Worm (Caenorhabditis elegans) whole organism, L1 larva: ENCODE data around the gene R102.3.

Experiments
- C04F5.9 ChIP-seq: sonication (generic microtip); optimal IDR thresholded peaks from 2 replicates; lab custom pipeline; 2016; ENCODE audit warnings: missing genetic modification characterization, missing compliant biosample characterization
- C34B4.2 ChIP-seq: sonication (generic microtip); optimal IDR thresholded peaks from 2 replicates; lab custom pipeline; 2017; ENCODE audit warnings: mild to moderate bottlenecking, missing genetic modification characterization, missing compliant biosample characterization
- Y116A8C.19 ChIP-seq: sonication (generic microtip); optimal IDR thresholded peaks from 2 replicates; lab custom pipeline; 2016; ENCODE audit warnings: missing compliant biosample characterization, missing genetic modification characterization, borderline replicate concordance
- aha-1 ChIP-seq: fragments of 150-350 bp; optimal IDR thresholded peaks from 2 replicates; lab custom pipeline; 2014; ENCODE audit warnings: missing biosample characterization, missing genetic modification characterization
- aly-2 ChIP-seq: fragments of 150-350 bp; optimal IDR thresholded peaks from 2 replicates; lab custom pipeline; 2014; ENCODE audit warnings: missing biosample characterization, missing genetic modification characterization
- ama-1 ChIP-seq: fragments of 150-350 bp; optimal IDR thresholded peaks from 2 replicates; lab custom pipeline; 2014
- ceh-8 ChIP-seq: fragments of 200-800 bp; sonication (Bioruptor generic); optimal IDR thresholded peaks from 2 replicates; lab custom pipeline; 2018; ENCODE audit warnings: mild to moderate bottlenecking, missing genetic modification characterization, moderate library complexity, missing compliant biosample characterization
- ceh-88 ChIP-seq: fragments of 200-800 bp; sonication (Bioruptor generic); IDR thresholded peaks from 2 replicates; pipeline ENCODE4 v1.3.6; 2022; ENCODE audit warnings: missing genetic modification characterization, missing compliant biosample characterization
- ces-1 ChIP-seq: fragments of 150-350 bp; optimal IDR thresholded peaks from 2 replicates; lab custom pipeline; 2014; ENCODE audit warnings: missing biosample characterization, missing genetic modification reagents, missing genetic modification characterization
- dpl-1 ChIP-seq, 3 experiments: fragments of 150-350 bp in 2 of 3; sonication (generic microtip) in 1 of 3; optimal IDR thresholded peaks; 2 replicates each; lab custom pipeline; 2014 to 2017; ENCODE audit warnings: missing biosample characterization in 3 of 3, missing genetic modification characterization in 3 of 3, missing genetic modification reagents in 3 of 3
- efl-3 ChIP-seq: fragments of 200-800 bp; sonication (Bioruptor generic); optimal IDR thresholded peaks from 2 replicates; lab custom pipeline; 2018; ENCODE audit warnings: mild to moderate bottlenecking, missing genetic modification characterization, missing compliant biosample characterization
- elt-3 ChIP-seq, 6 experiments: fragments of 150-350 bp in 1 of 6; sonication (generic microtip); optimal IDR thresholded peaks; 2 replicates each; lab custom pipeline; 2017 to 2018; ENCODE audit warnings: missing biosample characterization in 6 of 6, missing genetic modification characterization in 6 of 6, inconsistent platforms in 1 of 6
- fkh-4 ChIP-seq: sonication (generic microtip); optimal IDR thresholded peaks from 2 replicates; lab custom pipeline; 2016; ENCODE audit warnings: missing compliant biosample characterization, missing genetic modification characterization, borderline replicate concordance
- grh-1 ChIP-seq: fragments of 200-800 bp; sonication (Bioruptor generic); IDR thresholded peaks from 2 replicates; pipeline ENCODE4 v1.3.6; 2022; ENCODE audit warnings: missing genetic modification reagents, missing genetic modification characterization, missing compliant biosample characterization
- hpl-2 ChIP-seq: fragments of 150-350 bp; optimal IDR thresholded peaks from 2 replicates; lab custom pipeline; 2014; ENCODE audit warnings: missing biosample characterization, missing genetic modification reagents, missing genetic modification characterization
- irx-1 ChIP-seq: sonication (generic microtip); optimal IDR thresholded peaks from 2 replicates; lab custom pipeline; 2016; ENCODE audit warnings: missing genetic modification characterization, missing compliant biosample characterization
- isw-1 ChIP-seq: fragments of 200-800 bp; sonication (Bioruptor generic); IDR thresholded peaks from 2 replicates; pipeline ENCODE4 v1.3.6; 2022; ENCODE audit warnings: missing genetic modification characterization, missing compliant biosample characterization
- jun-1 ChIP-seq: fragments of 150-350 bp; optimal IDR thresholded peaks from 2 replicates; lab custom pipeline; 2014; ENCODE audit warnings: missing biosample characterization, missing genetic modification reagents, missing genetic modification characterization
- lin-13 ChIP-seq: fragments of 150-350 bp; optimal IDR thresholded peaks from 2 replicates; lab custom pipeline; 2014; ENCODE audit warnings: missing biosample characterization, missing genetic modification reagents, missing genetic modification characterization
- lin-14 ChIP-seq: fragments of 200-800 bp; sonication (Bioruptor generic); optimal IDR thresholded peaks from 2 replicates; lab custom pipeline; 2018; ENCODE audit warnings: mild to moderate bottlenecking, missing genetic modification characterization, moderate library complexity, missing compliant biosample characterization
- lin-15B ChIP-seq: fragments of 150-350 bp; sonication (generic microtip); optimal IDR thresholded peaks from 3 replicates; lab custom pipeline; 2014; ENCODE audit warnings: missing biosample characterization, missing genetic modification characterization
- lir-3 ChIP-seq: sonication (generic microtip); optimal IDR thresholded peaks from 2 replicates; lab custom pipeline; 2016; ENCODE audit warnings: mild to moderate bottlenecking, missing genetic modification characterization, moderate library complexity, missing compliant biosample characterization; ENCODE audit not compliant: poor library complexity
- mdl-1 ChIP-seq, 2 experiments: fragments of 150-350 bp; optimal IDR thresholded peaks; 2 replicates each; lab custom pipeline; 2014 to 2017; ENCODE audit warnings: missing biosample characterization in 2 of 2, missing genetic modification characterization in 2 of 2, inconsistent platforms in 1 of 2
- mep-1 ChIP-seq: fragments of 150-350 bp; optimal IDR thresholded peaks from 2 replicates; lab custom pipeline; 2014; ENCODE audit warnings: missing biosample characterization, missing genetic modification characterization
- nhr-12 ChIP-seq: sonication (generic microtip); optimal IDR thresholded peaks from 2 replicates; lab custom pipeline; 2017; ENCODE audit warnings: missing biosample characterization, missing genetic modification characterization
- nhr-19 ChIP-seq: fragments of 200-800 bp; sonication (Bioruptor generic); conservative IDR thresholded peaks from 2 replicates; pipeline ENCODE4 v1.3.6; 2022; ENCODE audit warnings: missing genetic modification characterization, missing compliant biosample characterization
- nhr-20 ChIP-seq: sonication (generic microtip); optimal IDR thresholded peaks from 2 replicates; lab custom pipeline; 2016; ENCODE audit warnings: mild to moderate bottlenecking, missing genetic modification characterization, missing compliant biosample characterization
- nhr-28 ChIP-seq: fragments of 150-350 bp; optimal IDR thresholded peaks from 2 replicates; lab custom pipeline; 2014; ENCODE audit warnings: missing biosample characterization, missing genetic modification characterization
- nhr-71 ChIP-seq: sonication (generic microtip); optimal IDR thresholded peaks from 2 replicates; lab custom pipeline; 2016; ENCODE audit warnings: mild to moderate bottlenecking, missing genetic modification characterization, moderate library complexity, missing compliant biosample characterization
- nhr-76 ChIP-seq: sonication (generic microtip); optimal IDR thresholded peaks from 2 replicates; lab custom pipeline; 2017; ENCODE audit warnings: missing biosample characterization, missing genetic modification characterization
- nhr-77 ChIP-seq: fragments of 150-350 bp; optimal IDR thresholded peaks from 2 replicates; lab custom pipeline; 2014; ENCODE audit warnings: missing biosample characterization, missing genetic modification characterization
- nhr-84 ChIP-seq: sonication (generic microtip); optimal IDR thresholded peaks from 2 replicates; lab custom pipeline; 2017; ENCODE audit warnings: missing biosample characterization, missing genetic modification characterization
- nhr-85 ChIP-seq: sonication (generic microtip); peaks from one replicate; lab custom pipeline; 2016; ENCODE audit warnings: missing genetic modification characterization, inconsistent platforms, missing compliant biosample characterization
- nhr-90 ChIP-seq: sonication (generic microtip); optimal IDR thresholded peaks from 2 replicates; lab custom pipeline; 2016; ENCODE audit warnings: mild to moderate bottlenecking, missing genetic modification characterization, missing compliant biosample characterization; ENCODE audit not compliant: poor library complexity
- pag-3 ChIP-seq: sonication (generic microtip); optimal IDR thresholded peaks from 2 replicates; lab custom pipeline; 2017; ENCODE audit warnings: missing genetic modification characterization, mild to moderate bottlenecking, missing compliant biosample characterization, antibody characterized with exemption, borderline replicate concordance; ENCODE audit not compliant: insufficient read depth
- rnt-1 ChIP-seq: sonication (generic microtip); optimal IDR thresholded peaks from 2 replicates; lab custom pipeline; 2016; ENCODE audit warnings: mild to moderate bottlenecking, missing genetic modification characterization, moderate library complexity, missing compliant biosample characterization
- skn-1 ChIP-seq: fragments of 150-350 bp; optimal IDR thresholded peaks from 2 replicates; lab custom pipeline; 2014; ENCODE audit warnings: missing biosample characterization, missing genetic modification characterization
- snu-23 ChIP-seq: sonication (generic microtip); optimal IDR thresholded peaks from 2 replicates; lab custom pipeline; 2016; ENCODE audit warnings: missing genetic modification characterization, missing compliant biosample characterization
- sox-4 ChIP-seq: sonication (generic microtip); optimal IDR thresholded peaks from 2 replicates; lab custom pipeline; 2016; ENCODE audit warnings: missing genetic modification characterization, missing compliant biosample characterization
- sptf-1 ChIP-seq: fragments of 150-350 bp; optimal IDR thresholded peaks from 2 replicates; lab custom pipeline; 2014; ENCODE audit warnings: missing biosample characterization, missing genetic modification characterization
- tbx-2 ChIP-seq: sonication (generic microtip); optimal IDR thresholded peaks from 2 replicates; lab custom pipeline; 2016; ENCODE audit warnings: missing genetic modification characterization, missing compliant biosample characterization
- tlp-1 ChIP-seq: fragments of 150-350 bp; optimal IDR thresholded peaks from 2 replicates; lab custom pipeline; 2014; ENCODE audit warnings: missing biosample characterization, missing genetic modification characterization
- unc-30 ChIP-seq: sonication (generic microtip); optimal IDR thresholded peaks from 2 replicates; lab custom pipeline; 2017; ENCODE audit warnings: missing biosample characterization, missing genetic modification characterization
- unc-98 ChIP-seq: fragments of 200-800 bp; sonication (Bioruptor generic); IDR thresholded peaks from 2 replicates; pipeline ENCODE4 v1.3.6; 2022; ENCODE audit warnings: missing genetic modification characterization, missing compliant biosample characterization
- vab-15 ChIP-seq: sonication (generic microtip); optimal IDR thresholded peaks from 2 replicates; lab custom pipeline; 2017; ENCODE audit warnings: missing genotype, mild to moderate bottlenecking, missing genetic modification characterization, missing compliant biosample characterization
- xbp-1 ChIP-seq: sonication (generic microtip); optimal IDR thresholded peaks from 2 replicates; lab custom pipeline; 2016; ENCODE audit warnings: missing genetic modification characterization, missing compliant biosample characterization
- zip-4 ChIP-seq: fragments of 200-800 bp; sonication (Bioruptor generic); optimal IDR thresholded peaks from 2 replicates; lab custom pipeline; 2018; ENCODE audit warnings: mild to moderate bottlenecking, missing genetic modification characterization, moderate library complexity, missing compliant biosample characterization
- ztf-11 ChIP-seq, 2 experiments: sonication (generic microtip); optimal IDR thresholded peaks; 2 replicates each; lab custom pipeline; 2016 to 2017; ENCODE audit warnings: missing genetic modification characterization in 2 of 2, missing biosample characterization in 1 of 2, missing compliant biosample characterization in 1 of 2

R102.3 gene

DNA sequence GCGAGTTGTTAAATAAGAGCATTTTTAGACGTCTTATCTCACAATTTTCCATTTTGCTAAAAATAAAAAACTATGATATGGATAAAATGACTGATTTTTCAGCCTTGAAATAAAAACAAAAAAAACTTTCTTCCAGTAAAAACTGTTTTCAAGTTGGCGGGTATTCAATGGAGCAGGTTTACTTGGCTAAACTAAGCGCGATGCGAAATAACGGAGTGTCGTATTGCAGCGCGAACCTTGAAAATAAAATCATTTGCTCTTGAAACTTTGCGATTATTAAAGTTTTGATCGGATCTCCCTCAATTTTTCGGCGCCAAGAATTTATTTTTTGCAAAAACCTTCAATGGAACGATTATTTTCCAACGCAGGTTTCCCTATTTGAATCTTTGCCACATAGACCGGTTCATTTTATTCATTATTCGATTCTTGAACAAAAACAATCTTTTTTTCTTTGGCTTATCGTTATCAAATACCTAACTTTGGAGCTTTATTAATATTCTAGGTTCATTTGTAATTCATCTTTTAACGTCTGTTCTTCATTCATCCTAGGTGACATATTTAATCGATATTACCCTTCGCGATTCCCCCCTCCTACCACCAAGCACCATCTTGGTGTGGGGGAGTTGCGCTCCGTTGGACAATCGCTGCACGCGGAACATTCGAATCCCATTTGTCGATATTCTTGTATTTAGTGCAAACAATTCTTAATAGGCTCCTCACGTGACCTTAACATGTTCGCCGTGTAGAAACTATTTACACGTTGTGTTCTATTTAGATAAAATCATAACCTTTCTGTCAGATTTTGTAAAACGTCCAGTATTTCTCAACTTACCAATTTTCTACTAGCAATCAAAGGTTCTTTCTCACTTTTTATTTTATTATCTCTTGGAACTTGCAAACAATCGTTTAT is 45.5 kb downstream of the R102.3 start, which contains the start of the genes orc-5 and cyb-1 (continued):
- TF ChIP-seq sptf-1 (tag; lab: Kevin White, UChicago) (no peak), elt-3 (tag; optimal IDR thresholded peaks at IDR 0.05; lab: Kevin White, UChicago) (peak in 4 of 6 experiments; percentile 17 to 81 (median 44)), tbx-2 (tag; lab: Kevin White, UChicago) (peak; percentile 78), lin-15B (tag; lab: Kevin White, UChicago) (peak; percentile 95), isw-1 (peak; percentile 76), nhr-71 (tag; lab: Kevin White, UChicago) (peak; percentile 90), nhr-85 (tag; lab: Kevin White, UChicago) (peak; percentile 79), nhr-90 (tag; lab: Kevin White, UChicago) (peak; percentile 74), dpl-1 (GFP tag; optimal IDR thresholded peaks at IDR 0.05; lab: Kevin White, UChicago) (peak; percentile 97 to 98 (median 97)), nhr-84 (tag; lab: Kevin White, UChicago) (no peak), aha-1 (tag; lab: Kevin White, UChicago) (peak; percentile 10), mep-1 (tag; lab: Kevin White, UChicago) (peak; percentile 80), lin-13 (GFP tag; lab: Kevin White, UChicago) (peak; percentile 82), ceh-88 (GFP tag; lab: Robert Waterston, UW) (no peak), grh-1 (GFP tag; lab: Robert Waterston, UW) (peak; percentile 74), nhr-28 (tag; lab: Kevin White, UChicago) (no peak), aly-2 (tag; lab: Kevin White, UChicago) (peak; percentile 54), tlp-1 (no peak), zip-4 (GFP tag; lab: Kevin White, UChicago) (no peak), sox-4 (tag; lab: Kevin White, UChicago) (peak; percentile 27), unc-98 (GFP tag; lab: Robert Waterston, UW) (no peak), pag-3 (no peak), xbp-1 (tag; lab: Kevin White, UChicago) (peak; percentile 86), lir-3 (tag; lab: Kevin White, UChicago) (peak; percentile 55), snu-23 (peak; percentile 90), C34B4.2 (no peak), irx-1 (peak; percentile 65), unc-30 (tag; lab: Kevin White, UChicago) (no peak), jun-1 (tag; lab: Kevin White, UChicago) (peak; percentile 58), nhr-20 (peak; percentile 80), vab-15 (no peak), lin-14 (peak; percentile 74), nhr-12 (no peak), ces-1 (GFP tag; lab: Kevin White, UChicago) (no peak), skn-1 (tag; lab: Kevin White, UChicago) (peak; percentile 83), nhr-19 (GFP tag; lab: Robert Waterston, UW) (peak; percentile 82), ceh-8 (GFP tag; lab: Kevin White, UChicago) (peak; percentile 3), mdl-1 (tag; optimal IDR thresholded peaks at IDR 0.05; lab: Kevin White, UChicago) (peak in 1 of 2 experiments; percentile 66), fkh-4 (no peak), C04F5.9 (peak; percentile 33), ztf-11 (tag; optimal IDR thresholded peaks at IDR 0.05; lab: Kevin White, UChicago) (no peak), nhr-76 (tag; lab: Kevin White, UChicago) (no peak), rnt-1 (tag; lab: Kevin White, UChicago) (peak; percentile 87), Y116A8C.19 (tag; lab: Kevin White, UChicago) (no peak), efl-3 (GFP tag; lab: Kevin White, UChicago) (no peak), hpl-2 (GFP tag; lab: Kevin White, UChicago) (no peak), ama-1 (no peak), nhr-77 (tag; lab: Kevin White, UChicago) (peak; percentile 51)
